Worm (Caenorhabditis elegans) whole organism, L1 larva: ENCODE results near the gene F48G7.7.
A peak's percentile ranks its signal among the peaks of the same experiment; 100 is the strongest.

ENCODE experiments used
- C16A3.4 ChIP-seq: fragments of 150-350 bp; optimal IDR thresholded peaks from 2 replicates; lab custom pipeline; 2014; ENCODE audit warnings: missing biosample characterization, missing genetic modification characterization
- aha-1 ChIP-seq: fragments of 150-350 bp; optimal IDR thresholded peaks from 2 replicates; lab custom pipeline; 2014; ENCODE audit warnings: missing biosample characterization, missing genetic modification characterization
- aly-2 ChIP-seq: fragments of 150-350 bp; optimal IDR thresholded peaks from 2 replicates; lab custom pipeline; 2014; ENCODE audit warnings: missing biosample characterization, missing genetic modification characterization
- blmp-1 ChIP-seq: fragments of 150-350 bp; optimal IDR thresholded peaks from 2 replicates; lab custom pipeline; 2014; ENCODE audit warnings: missing biosample characterization, missing genetic modification characterization
- ceh-8 ChIP-seq: fragments of 200-800 bp; sonication (Bioruptor generic); optimal IDR thresholded peaks from 2 replicates; lab custom pipeline; 2018; ENCODE audit warnings: mild to moderate bottlenecking, missing genetic modification characterization, moderate library complexity, missing compliant biosample characterization
- ceh-82 ChIP-seq, 3 experiments: fragments of 150-350 bp in 1 of 3; sonication (generic microtip) in 2 of 3; optimal IDR thresholded peaks; 2 replicates each; lab custom pipeline; 2014 to 2017; ENCODE audit warnings: missing biosample characterization in 3 of 3, missing genetic modification characterization in 3 of 3
- ceh-88 ChIP-seq: fragments of 200-800 bp; sonication (Bioruptor generic); IDR thresholded peaks from 2 replicates; pipeline ENCODE4 v1.3.6; 2022; ENCODE audit warnings: missing genetic modification characterization, missing compliant biosample characterization
- ces-1 ChIP-seq: fragments of 150-350 bp; optimal IDR thresholded peaks from 2 replicates; lab custom pipeline; 2014; ENCODE audit warnings: missing biosample characterization, missing genetic modification reagents, missing genetic modification characterization
- dsc-1 ChIP-seq: sonication (generic microtip); optimal IDR thresholded peaks from 2 replicates; lab custom pipeline; 2016; ENCODE audit warnings: mild to moderate bottlenecking, missing genetic modification characterization, missing compliant biosample characterization
- efl-1 ChIP-seq, 4 experiments: fragments of 150-350 bp; optimal IDR thresholded peaks in 3 of 4; peaks in 1 of 4; 1 replicate in 1 of 4; 2 replicates in 3 of 4; lab custom pipeline; 2014; ENCODE audit warnings: missing biosample characterization in 2 of 4, missing genetic modification characterization in 2 of 4, missing genetic modification reagents in 2 of 4
- efl-3 ChIP-seq: fragments of 200-800 bp; sonication (Bioruptor generic); optimal IDR thresholded peaks from 2 replicates; lab custom pipeline; 2018; ENCODE audit warnings: mild to moderate bottlenecking, missing genetic modification characterization, missing compliant biosample characterization
- fkh-10 ChIP-seq: sonication (generic microtip); optimal IDR thresholded peaks from 2 replicates; lab custom pipeline; 2017; ENCODE audit warnings: missing biosample characterization, missing genetic modification reagents, missing genetic modification characterization
- fkh-4 ChIP-seq: sonication (generic microtip); optimal IDR thresholded peaks from 2 replicates; lab custom pipeline; 2016; ENCODE audit warnings: missing compliant biosample characterization, missing genetic modification characterization, borderline replicate concordance
- fkh-8 ChIP-seq: sonication (generic microtip); optimal IDR thresholded peaks from 2 replicates; lab custom pipeline; 2016; ENCODE audit warnings: mild to moderate bottlenecking, missing genetic modification characterization, missing compliant biosample characterization
- fos-1 ChIP-seq: fragments of 150-350 bp; optimal IDR thresholded peaks from 2 replicates; lab custom pipeline; 2014; ENCODE audit warnings: missing biosample characterization, missing genetic modification characterization
- hlh-4 ChIP-seq: sonication (generic microtip); optimal IDR thresholded peaks from 2 replicates; lab custom pipeline; 2016; ENCODE audit warnings: mild to moderate bottlenecking, missing genetic modification characterization, missing compliant biosample characterization
- lin-13 ChIP-seq: fragments of 150-350 bp; optimal IDR thresholded peaks from 2 replicates; lab custom pipeline; 2014; ENCODE audit warnings: missing biosample characterization, missing genetic modification reagents, missing genetic modification characterization
- lin-35 ChIP-seq, 2 experiments: fragments of 150-350 bp; optimal IDR thresholded peaks; 2 replicates each; lab custom pipeline; 2014; ENCODE audit warnings: missing biosample characterization in 2 of 2, missing genetic modification characterization in 2 of 2, missing genetic modification reagents in 2 of 2
- lin-39 ChIP-seq: fragments of 150-350 bp; optimal IDR thresholded peaks from 2 replicates; lab custom pipeline; 2014; ENCODE audit warnings: missing biosample characterization, missing genetic modification reagents, missing genetic modification characterization
- lir-3 ChIP-seq: sonication (generic microtip); optimal IDR thresholded peaks from 2 replicates; lab custom pipeline; 2016; ENCODE audit warnings: mild to moderate bottlenecking, missing genetic modification characterization, moderate library complexity, missing compliant biosample characterization; ENCODE audit not compliant: poor library complexity
- mdl-1 ChIP-seq, 2 experiments: fragments of 150-350 bp; optimal IDR thresholded peaks; 2 replicates each; lab custom pipeline; 2014 to 2017; ENCODE audit warnings: missing biosample characterization in 2 of 2, missing genetic modification characterization in 2 of 2, inconsistent platforms in 1 of 2
- mep-1 ChIP-seq: fragments of 150-350 bp; optimal IDR thresholded peaks from 2 replicates; lab custom pipeline; 2014; ENCODE audit warnings: missing biosample characterization, missing genetic modification characterization
- nhr-11 ChIP-seq: fragments of 150-350 bp; optimal IDR thresholded peaks from 2 replicates; lab custom pipeline; 2014; ENCODE audit warnings: missing biosample characterization, missing genetic modification characterization
- nhr-19 ChIP-seq: fragments of 200-800 bp; sonication (Bioruptor generic); conservative IDR thresholded peaks from 2 replicates; pipeline ENCODE4 v1.3.6; 2022; ENCODE audit warnings: missing genetic modification characterization, missing compliant biosample characterization
- nhr-20 ChIP-seq: sonication (generic microtip); optimal IDR thresholded peaks from 2 replicates; lab custom pipeline; 2016; ENCODE audit warnings: mild to moderate bottlenecking, missing genetic modification characterization, missing compliant biosample characterization
- nhr-237 ChIP-seq: fragments of 150-350 bp; optimal IDR thresholded peaks from 2 replicates; lab custom pipeline; 2014; ENCODE audit warnings: missing biosample characterization, missing genetic modification characterization
- nhr-28 ChIP-seq: fragments of 150-350 bp; optimal IDR thresholded peaks from 2 replicates; lab custom pipeline; 2014; ENCODE audit warnings: missing biosample characterization, missing genetic modification characterization
- nhr-76 ChIP-seq: sonication (generic microtip); optimal IDR thresholded peaks from 2 replicates; lab custom pipeline; 2017; ENCODE audit warnings: missing biosample characterization, missing genetic modification characterization
- nhr-77 ChIP-seq: fragments of 150-350 bp; optimal IDR thresholded peaks from 2 replicates; lab custom pipeline; 2014; ENCODE audit warnings: missing biosample characterization, missing genetic modification characterization
- nhr-84 ChIP-seq: sonication (generic microtip); optimal IDR thresholded peaks from 2 replicates; lab custom pipeline; 2017; ENCODE audit warnings: missing biosample characterization, missing genetic modification characterization
- nhr-85 ChIP-seq: sonication (generic microtip); peaks from one replicate; lab custom pipeline; 2016; ENCODE audit warnings: missing genetic modification characterization, inconsistent platforms, missing compliant biosample characterization
- nhr-90 ChIP-seq: sonication (generic microtip); optimal IDR thresholded peaks from 2 replicates; lab custom pipeline; 2016; ENCODE audit warnings: mild to moderate bottlenecking, missing genetic modification characterization, missing compliant biosample characterization; ENCODE audit not compliant: poor library complexity
- pax-3 ChIP-seq: fragments of 200-800 bp; sonication (Bioruptor generic); optimal IDR thresholded peaks from 2 replicates; lab custom pipeline; 2018; ENCODE audit warnings: mild to moderate bottlenecking, missing genetic modification characterization, moderate library complexity, missing compliant biosample characterization
- pqm-1 ChIP-seq: sonication (generic microtip); optimal IDR thresholded peaks from 3 replicates; lab custom pipeline; 2017; ENCODE audit warnings: missing biosample characterization, missing genetic modification characterization
- skn-1 ChIP-seq: fragments of 150-350 bp; optimal IDR thresholded peaks from 2 replicates; lab custom pipeline; 2014; ENCODE audit warnings: missing biosample characterization, missing genetic modification characterization
- snpc-4 ChIP-seq: fragments of 150-350 bp; optimal IDR thresholded peaks from 2 replicates; lab custom pipeline; 2014; ENCODE audit warnings: missing biosample characterization, missing genetic modification characterization
- snu-23 ChIP-seq: sonication (generic microtip); optimal IDR thresholded peaks from 2 replicates; lab custom pipeline; 2016; ENCODE audit warnings: missing genetic modification characterization, missing compliant biosample characterization
- sox-4 ChIP-seq: sonication (generic microtip); optimal IDR thresholded peaks from 2 replicates; lab custom pipeline; 2016; ENCODE audit warnings: missing genetic modification characterization, missing compliant biosample characterization
- tbx-2 ChIP-seq: sonication (generic microtip); optimal IDR thresholded peaks from 2 replicates; lab custom pipeline; 2016; ENCODE audit warnings: missing genetic modification characterization, missing compliant biosample characterization
- tlp-1 ChIP-seq: fragments of 150-350 bp; optimal IDR thresholded peaks from 2 replicates; lab custom pipeline; 2014; ENCODE audit warnings: missing biosample characterization, missing genetic modification characterization
- unc-30 ChIP-seq: sonication (generic microtip); optimal IDR thresholded peaks from 2 replicates; lab custom pipeline; 2017; ENCODE audit warnings: missing biosample characterization, missing genetic modification characterization
- xbp-1 ChIP-seq: sonication (generic microtip); optimal IDR thresholded peaks from 2 replicates; lab custom pipeline; 2016; ENCODE audit warnings: missing genetic modification characterization, missing compliant biosample characterization
- zag-1 ChIP-seq: fragments of 150-350 bp; optimal IDR thresholded peaks from 2 replicates; lab custom pipeline; 2014; ENCODE audit warnings: missing biosample characterization, missing genetic modification characterization
- ztf-11 ChIP-seq, 2 experiments: sonication (generic microtip); optimal IDR thresholded peaks; 2 replicates each; lab custom pipeline; 2016 to 2017; ENCODE audit warnings: missing genetic modification characterization in 2 of 2, missing biosample characterization in 1 of 2, missing compliant biosample characterization in 1 of 2
- ztf-4 ChIP-seq: fragments of 150-350 bp; optimal IDR thresholded peaks from 2 replicates; lab custom pipeline; 2014; ENCODE audit warnings: missing biosample characterization, missing genetic modification characterization

Gene F48G7.7

ce11 chrV:610217-610616 lies 16.0 kb downstream of the F48G7.7 start, which contains the start of gene nhr-90:
TSS of gene nhr-90 (plus strand) at chrV:610512.
- TF ChIP-seq nhr-76 (tag; lab: Kevin White, UChicago) (no peak), lin-35 (GFP tag; optimal IDR thresholded peaks at IDR 0.05; lab: Kevin White, UChicago) (peak in 1 of 2 experiments; percentile 46), nhr-19 (no peak), nhr-28 (tag; lab: Kevin White, UChicago) (no peak), tbx-2 (tag; lab: Kevin White, UChicago) (no peak), nhr-77 (tag; lab: Kevin White, UChicago) (no peak), nhr-85 (tag; lab: Kevin White, UChicago) (peak; percentile 72), fkh-8 (tag; lab: Kevin White, UChicago) (no peak), ceh-82 (tag; optimal IDR thresholded peaks at IDR 0.05; lab: Kevin White, UChicago) (no peak), sox-4 (tag; lab: Kevin White, UChicago) (no peak), C16A3.4 (tag; lab: Kevin White, UChicago) (peak; percentile 5), ztf-11 (tag; optimal IDR thresholded peaks at IDR 0.05; lab: Kevin White, UChicago) (no peak), nhr-20 (tag; lab: Kevin White, UChicago) (peak; percentile 55), hlh-4 (no peak), tlp-1 (tag; lab: Kevin White, UChicago) (no peak), nhr-84 (tag; lab: Kevin White, UChicago) (no peak), skn-1 (tag; lab: Kevin White, UChicago) (peak; percentile 18), efl-1 (optimal IDR thresholded peaks at IDR 0.05; lab: Kevin White, UChicago) (no peak), efl-1 (GFP tag; optimal IDR thresholded peaks at IDR 0.05 in 1 of 2; lab: Kevin White, UChicago) (peak in 1 of 2 experiments; percentile 46), mdl-1 (tag; optimal IDR thresholded peaks at IDR 0.05; lab: Kevin White, UChicago) (no peak), ceh-88 (GFP tag; lab: Robert Waterston, UW) (no peak), blmp-1 (tag; lab: Kevin White, UChicago) (peak; percentile 0)

- no peak for TF ChIP-seq lin-39 (tag; lab: Kevin White, UChicago)
- no peak for TF ChIP-seq ces-1 (GFP tag; lab: Kevin White, UChicago)
- no peak for TF ChIP-seq lin-35 (GFP tag; optimal IDR thresholded peaks at IDR 0.05; lab: Kevin White, UChicago)
- TF ChIP-seq fkh-4 = no peak
- no peak for TF ChIP-seq mep-1 (tag; lab: Kevin White, UChicago)
- TF ChIP-seq snu-23 = no peak
- no peak for TF ChIP-seq snpc-4 (tag; lab: Kevin White, UChicago)
- TF ChIP-seq fos-1 (tag; lab: Kevin White, UChicago) = no peak
- TF ChIP-seq lin-13 (GFP tag; lab: Kevin White, UChicago) = no peak
- TF ChIP-seq ztf-11 (tag; optimal IDR thresholded peaks at IDR 0.05; lab: Kevin White, UChicago) = no peak
- TF ChIP-seq aha-1 (tag; lab: Kevin White, UChicago) = no peak
- no peak for TF ChIP-seq lir-3 (tag; lab: Kevin White, UChicago)
Measured at ce11 chrV:609671-610070, 16.6 kb downstream of the F48G7.7 start, which contains the start of gene srlf-36. TSS of gene srlf-36 (minus strand) at chrV:609771.

- TF ChIP-seq xbp-1 (tag; lab: Kevin White, UChicago) (no peak), fkh-10 (GFP tag; lab: Kevin White, UChicago) (no peak), aly-2 (tag; lab: Kevin White, UChicago) (no peak), pqm-1 (no peak), nhr-11 (tag; lab: Kevin White, UChicago) (no peak), nhr-237 (tag; lab: Kevin White, UChicago) (no peak), pax-3 (tag; lab: Kevin White, UChicago) (no peak), efl-3 (no peak), nhr-90 (tag; lab: Kevin White, UChicago) (no peak), ceh-8 (GFP tag; lab: Kevin White, UChicago) (no peak), unc-30 (tag; lab: Kevin White, UChicago) (no peak), zag-1 (no peak), lin-39 (tag; lab: Kevin White, UChicago) (no peak), nhr-85 (tag; lab: Kevin White, UChicago) (no peak), nhr-84 (tag; lab: Kevin White, UChicago) (no peak), dsc-1 (no peak), ztf-4 (tag; lab: Kevin White, UChicago) (no peak)
- TF ChIP-seq, all 84 proteins: peak for 0
Measured at ce11 chrV:608844-609243, 17.4 kb downstream of the F48G7.7 start, which contains the start of gene srw-109. TSS of gene srw-109 (minus strand) at chrV:608944.
